Fruit fly (Drosophila melanogaster): ENCODE results near the gene CG7131.
A peak's percentile ranks its signal among the peaks of the same experiment; 100 is the strongest.

dm6 chr3R:18279494-18279893 lies 9.1 kb downstream of the CG7131 start, which contains the start of gene CG7142:
- no peak for TF ChIP-seq Hr78 (GFP tag; optimal IDR thresholded peaks at IDR 0.05)
- TF ChIP-seq Mio (GFP tag; optimal IDR thresholded peaks at IDR 0.05), result no peak
- TF ChIP-seq psq (GFP tag; optimal IDR thresholded peaks at IDR 0.05), result no peak
- no peak for TF ChIP-seq Abd-B (GFP tag; optimal IDR thresholded peaks at IDR 0.05)
- no peak for TF ChIP-seq CrebA (GFP tag; optimal IDR thresholded peaks at IDR 0.05; ENCODE audit: borderline replicate concordance)
- no peak for TF ChIP-seq Jra (GFP tag; optimal IDR thresholded peaks at IDR 0.05)
- TF ChIP-seq Myc (optimal IDR thresholded peaks at IDR 0.05), result no peak
- TF ChIP-seq h (GFP tag; optimal IDR thresholded peaks at IDR 0.05), result peak; percentile 66
- TF ChIP-seq Dif (GFP tag; optimal IDR thresholded peaks at IDR 0.05; ENCODE audit: partially characterized antibody), result peak; percentile 53
- TF ChIP-seq fru (GFP tag; optimal IDR thresholded peaks at IDR 0.05), result no peak

Data from whole organism, wandering third instar larva.